Worm (Caenorhabditis elegans) whole organism, L4/young adult: Measurements from ENCODE around the gene srp-2.

Source experiments
- dao-5 ChIP-seq: sonication (generic microtip); optimal IDR thresholded peaks from 2 replicates; lab custom pipeline; 2016; ENCODE audit warnings: missing genotype, missing genetic modification characterization, moderate library complexity, missing compliant biosample characterization
- him-1 ChIP-seq: sonication (generic microtip); optimal IDR thresholded peaks from 2 replicates; lab custom pipeline; 2016; ENCODE audit warnings: missing genotype, missing genetic modification reagents, missing genetic modification characterization, missing compliant biosample characterization

ce11 chrV:802726-803125, 40.3 kb downstream of the srp-2 start:
- TF ChIP-seq dao-5 (tag; lab: Kevin White, UChicago): no peak
- no peak for TF ChIP-seq him-1 (tag; lab: Kevin White, UChicago)
